Worm (Caenorhabditis elegans) whole organism, young adult: ENCODE results near the gene F44E5.17.

Experiments used
- F22D6.2 ChIP-seq: sonication (generic microtip); optimal IDR thresholded peaks from 2 replicates; lab custom pipeline; 2016; ENCODE audit warnings: mild to moderate bottlenecking, missing genetic modification characterization, missing compliant biosample characterization
- F39B2.1 ChIP-seq: fragments of 200-800 bp; sonication (Bioruptor generic); IDR thresholded peaks from 2 replicates; pipeline ENCODE4 v1.3.6; 2022; ENCODE audit warnings: missing genetic modification reagents, missing genetic modification characterization, missing compliant biosample characterization
- F49E8.2 ChIP-seq: sonication (generic microtip); optimal IDR thresholded peaks from 3 replicates; lab custom pipeline; 2017; ENCODE audit warnings: missing genetic modification characterization, mild to moderate bottlenecking, missing compliant biosample characterization, antibody characterized with exemption, moderate library complexity; ENCODE audit not compliant: insufficient read depth
- F57C9.4 ChIP-seq: sonication (generic microtip); optimal IDR thresholded peaks from 2 replicates; lab custom pipeline; 2017; ENCODE audit warnings: mild to moderate bottlenecking, missing genetic modification characterization, missing compliant biosample characterization
- K12H6.12 ChIP-seq: fragments of 200-800 bp; sonication (Bioruptor generic); optimal IDR thresholded peaks from 2 replicates; lab custom pipeline; 2018; ENCODE audit warnings: mild to moderate bottlenecking, missing genetic modification characterization, missing compliant biosample characterization
- Y67H2A.10 ChIP-seq: fragments of 200-800 bp; sonication (Bioruptor generic); conservative IDR thresholded peaks from 2 replicates; pipeline ENCODE4 v1.3.6; 2022; ENCODE audit warnings: missing genetic modification reagents, missing genetic modification characterization, missing compliant biosample characterization
- Y79H2A.3 ChIP-seq: fragments of 200-800 bp; sonication (Bioruptor generic); conservative IDR thresholded peaks from 2 replicates; pipeline ENCODE4 v1.3.6; 2022; ENCODE audit warnings: missing genetic modification reagents, missing genetic modification characterization, missing compliant biosample characterization
- Y95B8A.8 ChIP-seq: fragments of 200-800 bp; sonication (Bioruptor generic); IDR thresholded peaks from 2 replicates; pipeline ENCODE4 v1.3.6; 2022; ENCODE audit warnings: missing genetic modification reagents, missing genetic modification characterization, missing compliant biosample characterization
- akir-1 ChIP-seq: fragments of 200-800 bp; sonication (Bioruptor generic); optimal IDR thresholded peaks from 2 replicates; lab custom pipeline; 2018; ENCODE audit warnings: mild to moderate bottlenecking, missing genetic modification characterization, moderate library complexity, missing compliant biosample characterization
- ama-1 ChIP-seq, 3 experiments: fragments of 150-350 bp in 1 of 3; sonication (generic microtip) in 2 of 3; optimal IDR thresholded peaks; 2 replicates each; lab custom pipeline; 2014 to 2018; ENCODE audit warnings: missing biosample characterization in 2 of 3, missing genetic modification characterization in 2 of 3, missing genetic modification reagents in 2 of 3
- athp-1 ChIP-seq: sonication (generic microtip); optimal IDR thresholded peaks from 2 replicates; lab custom pipeline; 2017; ENCODE audit warnings: mild to moderate bottlenecking, missing genetic modification characterization, missing compliant biosample characterization
- ceh-100 ChIP-seq: fragments of 200-800 bp; sonication (Bioruptor generic); IDR thresholded peaks from 2 replicates; pipeline ENCODE4 v1.3.6; 2022; ENCODE audit warnings: missing genetic modification reagents, missing genetic modification characterization, missing compliant biosample characterization
- die-1 ChIP-seq: sonication (generic microtip); optimal IDR thresholded peaks from 2 replicates; lab custom pipeline; 2016; ENCODE audit warnings: missing genotype, mild to moderate bottlenecking, missing genetic modification characterization, missing compliant biosample characterization
- dox-1 ChIP-seq: fragments of 200-800 bp; sonication (Bioruptor generic); IDR thresholded peaks from 2 replicates; pipeline ENCODE4 v1.3.6; 2022; ENCODE audit warnings: missing genetic modification reagents, missing genetic modification characterization, missing compliant biosample characterization
- egrh-3 ChIP-seq: fragments of 200-800 bp; sonication (Bioruptor generic); IDR thresholded peaks from 2 replicates; pipeline ENCODE4 v1.3.6; 2022; ENCODE audit warnings: missing genetic modification reagents, missing genetic modification characterization, missing compliant biosample characterization
- ekl-4 ChIP-seq: fragments of 200-800 bp; sonication (Bioruptor generic); IDR thresholded peaks from 2 replicates; pipeline ENCODE4 v1.3.6; 2022; ENCODE audit warnings: missing genetic modification reagents, missing genetic modification characterization, missing compliant biosample characterization
- gei-17 ChIP-seq: fragments of 200-800 bp; sonication (Bioruptor generic); optimal IDR thresholded peaks from 2 replicates; lab custom pipeline; 2018; ENCODE audit warnings: mild to moderate bottlenecking, missing genetic modification characterization, missing compliant biosample characterization
- hlh-12 ChIP-seq: sonication (generic microtip); optimal IDR thresholded peaks from 2 replicates; lab custom pipeline; 2016; ENCODE audit warnings: missing genetic modification characterization, missing compliant biosample characterization
- hmg-20 ChIP-seq: fragments of 200-800 bp; sonication (Bioruptor generic); IDR thresholded peaks from 2 replicates; pipeline ENCODE4 v1.3.6; 2022; ENCODE audit warnings: missing genetic modification reagents, missing genetic modification characterization, missing compliant biosample characterization
- let-607 ChIP-seq, 2 experiments: fragments of 200-800 bp in 1 of 2; sonication (Bioruptor generic) in 1 of 2; sonication (generic microtip) in 1 of 2; optimal IDR thresholded peaks; 2 replicates each; lab custom pipeline; 2016 to 2018; ENCODE audit warnings: mild to moderate bottlenecking in 2 of 2, missing compliant biosample characterization in 2 of 2, missing genetic modification characterization in 2 of 2, moderate library complexity in 2 of 2, missing genotype in 1 of 2
- lin-26 ChIP-seq: fragments of 200-800 bp; sonication (Bioruptor generic); IDR thresholded peaks from 2 replicates; pipeline ENCODE4 v1.3.6; 2022; ENCODE audit warnings: missing genetic modification reagents, missing genetic modification characterization, missing compliant biosample characterization
- lin-40 ChIP-seq: sonication (generic microtip); optimal IDR thresholded peaks from 2 replicates; lab custom pipeline; 2016; ENCODE audit warnings: missing genetic modification characterization, mild to moderate bottlenecking, missing compliant biosample characterization, missing genotype, missing genetic modification reagents
- lin-54 ChIP-seq: fragments of 200-800 bp; sonication (Bioruptor generic); optimal IDR thresholded peaks from 2 replicates; lab custom pipeline; 2018; ENCODE audit warnings: mild to moderate bottlenecking, missing genetic modification characterization, missing compliant biosample characterization
- lir-1 ChIP-seq: fragments of 200-800 bp; sonication (Bioruptor generic); conservative IDR thresholded peaks from 2 replicates; pipeline ENCODE4 v1.3.6; 2022; ENCODE audit warnings: missing genetic modification reagents, missing genetic modification characterization, missing compliant biosample characterization
- madf-3 ChIP-seq: fragments of 200-800 bp; sonication (Bioruptor generic); IDR thresholded peaks from 2 replicates; pipeline ENCODE4 v1.3.6; 2022; ENCODE audit warnings: missing genetic modification reagents, missing genetic modification characterization, missing compliant biosample characterization
- mes-4 ChIP-seq: sonication (generic microtip); optimal IDR thresholded peaks from 2 replicates; lab custom pipeline; 2016; ENCODE audit warnings: missing genotype, missing genetic modification characterization, missing compliant biosample characterization
- nhr-120 ChIP-seq: fragments of 200-800 bp; sonication (Bioruptor generic); IDR thresholded peaks from 2 replicates; pipeline ENCODE4 v1.3.6; 2022; ENCODE audit warnings: missing genetic modification characterization, missing compliant biosample characterization
- pbrm-1 ChIP-seq: fragments of 200-800 bp; sonication (Bioruptor generic); IDR thresholded peaks from 2 replicates; pipeline ENCODE4 v1.3.6; 2022; ENCODE audit warnings: missing genetic modification reagents, missing genetic modification characterization, missing compliant biosample characterization
- rcor-1 ChIP-seq: fragments of 200-800 bp; sonication (Bioruptor generic); IDR thresholded peaks from 2 replicates; pipeline ENCODE4 v1.3.6; 2022; ENCODE audit warnings: missing genetic modification reagents, missing genetic modification characterization, missing compliant biosample characterization
- snpc-4 ChIP-seq, 5 experiments: fragments of 150-350 bp in 1 of 5; sonication (generic microtip) in 4 of 5; optimal IDR thresholded peaks; 2 replicates each; lab custom pipeline; 2014 to 2018; ENCODE audit warnings: missing genetic modification characterization in 5 of 5, missing biosample characterization in 3 of 5, antibody characterized with exemption in 2 of 5, mild to moderate bottlenecking in 2 of 5, missing compliant biosample characterization in 2 of 5, missing genotype in 2 of 5, moderate library complexity in 2 of 5, missing genetic modification reagents in 1 of 5
- somi-1 ChIP-seq: fragments of 200-800 bp; sonication (Bioruptor generic); optimal IDR thresholded peaks from 2 replicates; lab custom pipeline; 2018; ENCODE audit warnings: mild to moderate bottlenecking, missing genetic modification characterization, missing compliant biosample characterization
- ztf-22 ChIP-seq: fragments of 200-800 bp; sonication (Bioruptor generic); optimal IDR thresholded peaks from 2 replicates; lab custom pipeline; 2018; ENCODE audit warnings: mild to moderate bottlenecking, missing genetic modification characterization, moderate library complexity, missing compliant biosample characterization
- ztf-26 ChIP-seq: sonication (generic microtip); optimal IDR thresholded peaks from 2 replicates; lab custom pipeline; 2017; ENCODE audit warnings: missing genetic modification characterization, missing compliant biosample characterization
- ztf-6 ChIP-seq: fragments of 200-800 bp; sonication (Bioruptor generic); IDR thresholded peaks from 2 replicates; pipeline ENCODE4 v1.3.6; 2022; ENCODE audit warnings: missing genetic modification reagents, missing genetic modification characterization, missing compliant biosample characterization

Gene F44E5.17

DNA sequence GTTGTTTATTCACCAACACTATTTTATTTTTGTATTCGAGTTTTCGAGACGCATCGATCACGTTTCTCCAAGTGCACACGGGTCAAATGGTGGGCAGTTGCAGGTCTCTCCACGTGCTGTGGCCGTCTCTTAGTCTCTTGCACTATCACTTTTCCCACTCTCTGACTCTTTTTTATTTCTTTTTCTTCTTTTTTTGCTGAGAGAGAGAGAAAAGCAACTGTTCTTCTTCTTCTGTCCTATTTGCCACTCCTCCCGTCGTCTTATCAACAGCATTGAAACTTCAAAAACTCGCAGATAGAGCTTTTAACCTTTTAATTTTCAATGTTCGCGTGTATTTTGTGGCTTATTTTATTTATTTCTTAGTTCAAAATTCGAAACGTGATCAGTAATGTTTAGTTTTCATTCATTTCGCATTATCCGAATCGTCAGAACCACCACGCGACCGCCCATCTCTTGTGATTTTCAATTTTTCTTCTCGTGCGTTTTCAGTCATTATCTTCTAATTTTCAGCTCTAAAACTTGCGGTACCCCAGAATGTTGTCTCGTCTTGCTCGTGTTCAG lies 19.8 kb downstream of the F44E5.17 start, which contains the start of gene alh-8 (continued):
- TF ChIP-seq Y95B8A.8 (0 out of 2 replicates have a peak, but pooled peaks have one; percentile 43), nhr-120 (GFP tag; lab: Robert Waterston, UW) (no peak), ztf-26 (tag; lab: Kevin White, UChicago) (peak; percentile 40), die-1 (tag; lab: Kevin White, UChicago) (peak; percentile 42), madf-3 (GFP tag; lab: Robert Waterston, UW) (peak; percentile 80), ekl-4 (peak; percentile 63), akir-1 (GFP tag; lab: Kevin White, UChicago) (no peak), lin-40 (peak; percentile 25), dox-1 (GFP tag; lab: Robert Waterston, UW) (0 out of 2 replicates have a peak, but pooled peaks have one; percentile 25), pbrm-1 (GFP tag; lab: Robert Waterston, UW) (0 out of 2 replicates have a peak, but pooled peaks have one; percentile 9), ceh-100 (GFP tag; lab: Robert Waterston, UW) (no peak), somi-1 (GFP tag; lab: Kevin White, UChicago) (peak; percentile 68), lin-54 (GFP tag; lab: Kevin White, UChicago) (peak; percentile 33), ztf-6 (no peak), snpc-4 (GFP tag; optimal IDR thresholded peaks at IDR 0.05; lab: Kevin White, UChicago) (no peak), snpc-4 (tag; optimal IDR thresholded peaks at IDR 0.05; lab: Kevin White, UChicago) (peak in 1 of 4 experiments; percentile 24), hmg-20 (no peak), athp-1 (peak; percentile 5), lin-26 (0 out of 2 replicates have a peak, but pooled peaks have one; percentile 40), F22D6.2 (tag; lab: Kevin White, UChicago) (peak; percentile 42), rcor-1 (GFP tag; lab: Robert Waterston, UW) (peak; percentile 36; the same call in 1 of the 2 replicates), gei-17 (peak; percentile 30), F49E8.2 (tag; lab: Kevin White, UChicago) (no peak)
- TF ChIP-seq, all 124 proteins: peak for 37

DNA sequence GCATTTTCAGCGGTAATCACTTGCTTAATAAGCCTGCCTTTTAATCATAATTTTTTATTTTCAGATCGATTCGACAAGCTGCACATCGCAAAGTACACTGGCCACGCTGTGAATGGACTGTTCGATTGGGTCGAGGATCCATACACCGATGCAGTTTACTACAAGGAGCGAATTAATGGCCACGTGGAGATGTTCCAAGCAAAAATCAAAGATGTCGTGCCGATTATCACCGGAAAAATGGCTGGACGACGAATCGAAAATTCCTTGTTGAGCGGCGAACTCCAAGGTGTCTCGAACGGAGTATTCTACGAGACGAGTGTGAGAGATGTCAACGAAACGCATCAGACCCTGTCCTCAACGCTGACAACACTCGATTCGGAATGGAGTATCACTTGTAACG lies 21.0 kb downstream of the F44E5.17 start:
- TF ChIP-seq mes-4 (tag; lab: Kevin White, UChicago) (no peak), somi-1 (GFP tag; lab: Kevin White, UChicago) (no peak), Y67H2A.10 (GFP tag; lab: Robert Waterston, UW) (no peak), let-607 (tag; optimal IDR thresholded peaks at IDR 0.05; lab: Kevin White, UChicago) (no peak), K12H6.12 (no peak), ama-1 (optimal IDR thresholded peaks at IDR 0.05; lab: Kevin White, UChicago) (no peak), ama-1 (GFP tag; optimal IDR thresholded peaks at IDR 0.05; lab: Kevin White, UChicago) (no peak), Y79H2A.3 (GFP tag; lab: Robert Waterston, UW) (no peak), ekl-4 (no peak), lir-1 (GFP tag; lab: Robert Waterston, UW) (no peak), ztf-6 (no peak), ztf-22 (no peak), hlh-12 (tag; lab: Kevin White, UChicago) (no peak), F39B2.1 (GFP tag; lab: Robert Waterston, UW) (no peak), egrh-3 (GFP tag; lab: Robert Waterston, UW) (no peak), Y95B8A.8 (no peak), F57C9.4 (tag; lab: Kevin White, UChicago) (no peak)
